In genomic region chr3R:21857509-21857908, dm6 we compare ENCODE assay signal across 4 fruit fly cellular contexts.
TF ChIP-seq lines count a peak whose summit lies in the region.

No protein-coding gene starts in this region.

- no peak for TF ChIP-seq CTCF in whole organism, embryonic (GFP tag; optimal IDR thresholded peaks at IDR 0.05; lab: Kevin White, UChicago)

TF ChIP-seq in whole organism, embryonic, 481 proteins besides CTCF, POLR2A, EP300 and RAD21:
- peak; percentile 79 for TF ChIP-seq grau (tag; optimal IDR thresholded peaks at IDR 0.05; lab: Kevin White, UChicago)
- no peak for TF ChIP-seq CG30403 (GFP tag; optimal IDR thresholded peaks at IDR 0.05; lab: Kevin White, UChicago)
- no peak for TF ChIP-seq cato (GFP tag; optimal IDR thresholded peaks at IDR 0.05; lab: Kevin White, UChicago; ENCODE audit: borderline replicate concordance)
- TF ChIP-seq CG15696 (tag; optimal IDR thresholded peaks at IDR 0.05; lab: Kevin White, UChicago) = peak; percentile 46
- TF ChIP-seq ranshi (GFP tag; IDR thresholded peaks at IDR 0.05; lab: Robert Waterston, UW) = 0 out of 2 replicates have a peak, but pooled peaks have one; percentile 5
- TF ChIP-seq gem (tag; optimal IDR thresholded peaks at IDR 0.05; lab: Kevin White, UChicago) = peak; percentile 1
- peak; percentile 10 for TF ChIP-seq CG10979 (tag; optimal IDR thresholded peaks at IDR 0.05; lab: Kevin White, UChicago)
- no peak for TF ChIP-seq abd-A (tag; optimal IDR thresholded peaks at IDR 0.05; lab: Kevin White, UChicago)
- peak in 1 of 3 experiments; percentile 7 for TF ChIP-seq lola (GFP tag; optimal IDR thresholded peaks at IDR 0.05; lab: Kevin White, UChicago)
- TF ChIP-seq CG8765 (GFP tag; IDR thresholded peaks at IDR 0.05; lab: Robert Waterston, UW) = no peak
- peak; percentile 70 for TF ChIP-seq sens (GFP tag; lab: Kevin White, UChicago)
- 0 out of 3 replicates have a peak, but pooled peaks have one; percentile 7 for TF ChIP-seq row (GFP tag; IDR thresholded peaks at IDR 0.05; lab: Robert Waterston, UW)
- no peak for TF ChIP-seq Dfd (GFP tag; optimal IDR thresholded peaks at IDR 0.05; lab: Kevin White, UChicago)
- TF ChIP-seq dmrt11E (tag; optimal IDR thresholded peaks at IDR 0.05; lab: Kevin White, UChicago) = peak; percentile 24
- TF ChIP-seq CG13624 (GFP tag; optimal IDR thresholded peaks at IDR 0.05; lab: Kevin White, UChicago) = no peak

TF ChIP-seq in whole organism, prepupa, 60 proteins besides CTCF, POLR2A, EP300 and RAD21:
- no peak for TF ChIP-seq pdm3 (GFP tag; optimal IDR thresholded peaks at IDR 0.05; lab: Kevin White, UChicago)
- TF ChIP-seq Hr39 (GFP tag; optimal IDR thresholded peaks at IDR 0.05; lab: Kevin White, UChicago) = peak; percentile 17
- TF ChIP-seq Sox15 (GFP tag; optimal IDR thresholded peaks at IDR 0.05; lab: Kevin White, UChicago) = no peak
- TF ChIP-seq CG6163 (GFP tag; IDR thresholded peaks at IDR 0.05; lab: Robert Waterston, UW) = no peak
- no peak for TF ChIP-seq CG3032 (tag; optimal IDR thresholded peaks at IDR 0.05; lab: Kevin White, UChicago)
- no peak for TF ChIP-seq Hr4 (GFP tag; optimal IDR thresholded peaks at IDR 0.05; lab: Kevin White, UChicago)
- TF ChIP-seq CG8119 (GFP tag; IDR thresholded peaks at IDR 0.05; lab: Robert Waterston, UW) = 0 out of 3 replicates have a peak, but pooled peaks have one; percentile 22
- peak; percentile 4 for TF ChIP-seq esn (GFP tag; optimal IDR thresholded peaks at IDR 0.05; lab: Kevin White, UChicago)
- TF ChIP-seq Sox14 (GFP tag; optimal IDR thresholded peaks at IDR 0.05; lab: Kevin White, UChicago) = no peak
- peak; percentile 2 for TF ChIP-seq CG31627 (GFP tag; optimal IDR thresholded peaks at IDR 0.05; lab: Kevin White, UChicago)
- peak; percentile 3 for TF ChIP-seq OdsH (GFP tag; optimal IDR thresholded peaks at IDR 0.05; lab: Kevin White, UChicago)
- peak; percentile 8 for TF ChIP-seq acj6 (GFP tag; optimal IDR thresholded peaks at IDR 0.05; lab: Kevin White, UChicago)
- peak; percentile 19 for TF ChIP-seq cyc (GFP tag; optimal IDR thresholded peaks at IDR 0.05; lab: Kevin White, UChicago)
- TF ChIP-seq CG16779 (tag; optimal IDR thresholded peaks at IDR 0.05; lab: Kevin White, UChicago) = no peak
- no peak for TF ChIP-seq CG6854 (GFP tag; optimal IDR thresholded peaks at IDR 0.05; lab: Kevin White, UChicago)
- TF ChIP-seq CG8319 (GFP tag; optimal IDR thresholded peaks at IDR 0.05; lab: Kevin White, UChicago) = no peak
- TF ChIP-seq fkh (GFP tag; optimal IDR thresholded peaks at IDR 0.05; lab: Kevin White, UChicago) = no peak
- TF ChIP-seq Met (GFP tag; optimal IDR thresholded peaks at IDR 0.05; lab: Kevin White, UChicago) = peak; percentile 40
- no peak for TF ChIP-seq ss (GFP tag; optimal IDR thresholded peaks at IDR 0.05; lab: Kevin White, UChicago)
- peak; percentile 3 for TF ChIP-seq lz (GFP tag; optimal IDR thresholded peaks at IDR 0.05; lab: Kevin White, UChicago)
- TF ChIP-seq CG6792 (GFP tag; optimal IDR thresholded peaks at IDR 0.05; lab: Kevin White, UChicago) = no peak
- TF ChIP-seq svp (GFP tag; lab: Kevin White, UChicago) = peak; percentile 68
- TF ChIP-seq CG9139 (GFP tag; optimal IDR thresholded peaks at IDR 0.05; lab: Kevin White, UChicago) = no peak
- TF ChIP-seq Lpt (GFP tag; optimal IDR thresholded peaks at IDR 0.05; lab: Kevin White, UChicago) = no peak
- peak; percentile 71 for TF ChIP-seq Eip78C (GFP tag; lab: Kevin White, UChicago)
- no peak for TF ChIP-seq Eip93F (GFP tag; optimal IDR thresholded peaks at IDR 0.05; lab: Kevin White, UChicago)

TF ChIP-seq in whole organism, pupa, 21 proteins besides CTCF, POLR2A, EP300 and RAD21:
- TF ChIP-seq CG15710 (tag; optimal IDR thresholded peaks at IDR 0.05; lab: Kevin White, UChicago) (no peak), fd96Ca (GFP tag; IDR thresholded peaks at IDR 0.05; lab: Robert Waterston, UW) (no peak), Pif1A (GFP tag; optimal IDR thresholded peaks at IDR 0.05; lab: Kevin White, UChicago) (no peak), CG8159 (tag; optimal IDR thresholded peaks at IDR 0.05; lab: Kevin White, UChicago) (peak; percentile 30), CG14655 (GFP tag; optimal IDR thresholded peaks at IDR 0.05; lab: Kevin White, UChicago) (peak; percentile 0), gl (tag; optimal IDR thresholded peaks at IDR 0.05; lab: Kevin White, UChicago) (no peak)
TF ChIP-seq in whole organism, pupa: peak in this region for 2.

TF ChIP-seq in whole organism, wandering third instar larva, 38 proteins besides CTCF, POLR2A, EP300 and RAD21:
- TF ChIP-seq foxo (GFP tag; optimal IDR thresholded peaks at IDR 0.05; lab: Kevin White, UChicago) (peak in 1 of 2 experiments; percentile 26), psq (GFP tag; optimal IDR thresholded peaks at IDR 0.05; lab: Kevin White, UChicago) (peak; percentile 7), ey (GFP tag; optimal IDR thresholded peaks at IDR 0.05; lab: Kevin White, UChicago) (peak; percentile 6), Abd-B (GFP tag; optimal IDR thresholded peaks at IDR 0.05; lab: Kevin White, UChicago) (no peak), h (GFP tag; optimal IDR thresholded peaks at IDR 0.05; lab: Kevin White, UChicago) (peak; percentile 13), woc (GFP tag; optimal IDR thresholded peaks at IDR 0.05; lab: Kevin White, UChicago) (peak; percentile 17), fru (GFP tag; optimal IDR thresholded peaks at IDR 0.05; lab: Kevin White, UChicago) (peak; percentile 36), rgr (GFP tag; optimal IDR thresholded peaks at IDR 0.05; lab: Kevin White, UChicago) (no peak), Sp1 (GFP tag; optimal IDR thresholded peaks at IDR 0.05; lab: Kevin White, UChicago) (peak; percentile 11), OdsH (GFP tag; optimal IDR thresholded peaks at IDR 0.05; lab: Kevin White, UChicago) (peak; percentile 6), HLH106 (tag; optimal IDR thresholded peaks at IDR 0.05; lab: Kevin White, UChicago) (peak; percentile 28), Dif (GFP tag; optimal IDR thresholded peaks at IDR 0.05; lab: Kevin White, UChicago; ENCODE audit: partially characterized antibody) (no peak), Hnf4 (GFP tag; optimal IDR thresholded peaks at IDR 0.05; lab: Kevin White, UChicago) (no peak)

Comparison
In these comparisons a context has a peak if more than half of its experiments do, and no peak if none do; other contexts are left out.
1. Of the 7 proteins assayed by ChIP-seq in both whole organism, embryonic and whole organism, prepupa: peak only in whole organism, embryonic: none; only in whole organism, prepupa: Hr39; in both: none; in neither: 6.